Fruit fly (Drosophila melanogaster): ENCODE data around the gene CG2694.

The CG2694 gene

dm6 chrX:2703693-2704092 is 10.2 kb upstream of the CG2694 start, which contains the start of gene Ugalt (continued):
- peak; percentile 96 for TF ChIP-seq CG15073 (GFP tag; optimal IDR thresholded peaks at IDR 0.05)
- TF ChIP-seq Dek (tag; optimal IDR thresholded peaks at IDR 0.05): peak; percentile 100
- TF ChIP-seq MTF-1 (GFP tag; optimal IDR thresholded peaks at IDR 0.05; ENCODE audit: borderline replicate concordance): peak; percentile 100
- TF ChIP-seq Dfd (GFP tag; optimal IDR thresholded peaks at IDR 0.05): peak in 1 of 2 experiments; percentile 94
- TF ChIP-seq sisA (GFP tag; IDR thresholded peaks at IDR 0.05): peak; percentile 100
- TF ChIP-seq CG6689 (GFP tag; IDR thresholded peaks at IDR 0.05): peak; percentile 100
- peak; percentile 99 for TF ChIP-seq ac (GFP tag; optimal IDR thresholded peaks at IDR 0.05)
- TF ChIP-seq scrt (GFP tag; optimal IDR thresholded peaks at IDR 0.05): peak; percentile 100
- TF ChIP-seq CG14860 (GFP tag; IDR thresholded peaks at IDR 0.05; ENCODE audit: partially characterized antibody): no peak
- TF ChIP-seq CG3838 (GFP tag; optimal IDR thresholded peaks at IDR 0.05): peak; percentile 100
- TF ChIP-seq peb (GFP tag; IDR thresholded peaks at IDR 0.05): peak; percentile 100
- peak; percentile 100 for TF ChIP-seq slou (GFP tag; optimal IDR thresholded peaks at IDR 0.05)
- peak; percentile 100 for TF ChIP-seq CG5245 (GFP tag; optimal IDR thresholded peaks at IDR 0.05)
- TF ChIP-seq CG8944 (GFP tag; optimal IDR thresholded peaks at IDR 0.05): peak; percentile 100
- TF ChIP-seq CG3726 (GFP tag; IDR thresholded peaks at IDR 0.05): peak; percentile 100
- peak; percentile 98 for TF ChIP-seq CG8359 (GFP tag; optimal IDR thresholded peaks at IDR 0.05; ENCODE audit: borderline replicate concordance)
- TF ChIP-seq CG13287 (GFP tag; IDR thresholded peaks at IDR 0.05; ENCODE audit: partially characterized antibody): peak; percentile 71
- TF ChIP-seq CG10543 (GFP tag; optimal IDR thresholded peaks at IDR 0.05): peak; percentile 100
- TF ChIP-seq sens (GFP tag): peak; percentile 100
- TF ChIP-seq ase (GFP tag; IDR thresholded peaks at IDR 0.05): peak; percentile 100
- peak; percentile 100 for TF ChIP-seq jigr1 (GFP tag; IDR thresholded peaks at IDR 0.05)
- TF ChIP-seq CG4617 (GFP tag; optimal IDR thresholded peaks at IDR 0.05; ENCODE audit: borderline replicate concordance): peak; percentile 100
- peak; percentile 100 for TF ChIP-seq CG12071 (GFP tag; optimal IDR thresholded peaks at IDR 0.05)
- TF ChIP-seq Mad (GFP tag; optimal IDR thresholded peaks at IDR 0.05): peak; percentile 100
- no peak for TF ChIP-seq Sry-β (GFP tag; optimal IDR thresholded peaks at IDR 0.05)
- TF ChIP-seq Lpt (GFP tag; optimal IDR thresholded peaks at IDR 0.05): no peak
- peak; percentile 100 for TF ChIP-seq eyg (GFP tag; optimal IDR thresholded peaks at IDR 0.05)
- TF ChIP-seq Fer2 (tag; optimal IDR thresholded peaks at IDR 0.05): peak; percentile 100
- peak; percentile 98 for TF ChIP-seq Bdp1 (GFP tag; optimal IDR thresholded peaks at IDR 0.05)
- peak; percentile 100 for TF ChIP-seq sob (GFP tag; IDR thresholded peaks at IDR 0.05)
- TF ChIP-seq slbo (GFP tag; IDR thresholded peaks at IDR 0.05): peak; percentile 100
- peak; percentile 99 for TF ChIP-seq D19B (GFP tag; optimal IDR thresholded peaks at IDR 0.05)
- peak; percentile 99 for TF ChIP-seq Myb (GFP tag; optimal IDR thresholded peaks at IDR 0.05)
- peak; percentile 100 for TF ChIP-seq zfh1 (GFP tag; IDR thresholded peaks at IDR 0.05)
- TF ChIP-seq CG10274 (GFP tag; optimal IDR thresholded peaks at IDR 0.05): peak; percentile 99
- peak; percentile 100 for TF ChIP-seq CG9817 (tag; optimal IDR thresholded peaks at IDR 0.05)
- TF ChIP-seq Oli (tag; optimal IDR thresholded peaks at IDR 0.05): peak; percentile 100
- peak; percentile 96 for TF ChIP-seq CG9797 (GFP tag; optimal IDR thresholded peaks at IDR 0.05)
- peak; percentile 100 for TF ChIP-seq dysf (GFP tag; IDR thresholded peaks at IDR 0.05)
- peak; percentile 100 for TF ChIP-seq Spps (tag; optimal IDR thresholded peaks at IDR 0.05)
- TF ChIP-seq BEAF-32 (GFP tag; optimal IDR thresholded peaks at IDR 0.05): peak; percentile 42
- TF ChIP-seq gce (GFP tag; IDR thresholded peaks at IDR 0.05): peak; percentile 100
- TF ChIP-seq CG31441 (GFP tag; IDR thresholded peaks at IDR 0.05): peak; percentile 100
- peak; percentile 100 for TF ChIP-seq CG7786 (GFP tag; optimal IDR thresholded peaks at IDR 0.05)
- peak; percentile 100 for TF ChIP-seq bsh (GFP tag; optimal IDR thresholded peaks at IDR 0.05)
- TF ChIP-seq CG31224 (GFP tag; IDR thresholded peaks at IDR 0.05): peak; percentile 100
- TF ChIP-seq CG1024 (GFP tag; IDR thresholded peaks at IDR 0.05): peak; percentile 100
- peak; percentile 100 for TF ChIP-seq CG13296 (GFP tag; optimal IDR thresholded peaks at IDR 0.05)
- peak; percentile 100 for TF ChIP-seq CG9727 (GFP tag; optimal IDR thresholded peaks at IDR 0.05)
- TF ChIP-seq CG12236 (GFP tag; optimal IDR thresholded peaks at IDR 0.05): peak; percentile 100
- peak; percentile 100 for TF ChIP-seq Chrac-16 (GFP tag; optimal IDR thresholded peaks at IDR 0.05)
